Worm (Caenorhabditis elegans): ENCODE data around the gene try-9.

Gene try-9

ce11 chrII:4322871-4323270, 45.2 kb upstream of the try-9 start, which contains the start of gene H20J04.6:
Gene H20J04.6 (plus strand): TSS chrII:4323256.
- no peak for TF ChIP-seq aptf-2 (GFP tag; conservative IDR thresholded peaks at IDR 0.05)
- TF ChIP-seq F22D6.2 (tag; optimal IDR thresholded peaks at IDR 0.05), result no peak
- TF ChIP-seq hlh-26 (GFP tag; conservative IDR thresholded peaks at IDR 0.05), result no peak
- no peak for TF ChIP-seq nhr-80 (tag; optimal IDR thresholded peaks at IDR 0.05)
- TF ChIP-seq snpc-1.3 (tag; optimal IDR thresholded peaks at IDR 0.05; ENCODE audit: insufficient read depth), result peak; percentile 10
- no peak for TF ChIP-seq nfya-1 (tag; optimal IDR thresholded peaks at IDR 0.05; ENCODE audit: borderline replicate concordance, insufficient read depth)
- TF ChIP-seq Y95B8A.8 (GFP tag; IDR thresholded peaks at IDR 0.05), result no peak
- peak; percentile 13 for TF ChIP-seq lin-54 (GFP tag; optimal IDR thresholded peaks at IDR 0.05)
- peak; percentile 19 for TF ChIP-seq lsl-1 (GFP tag; optimal IDR thresholded peaks at IDR 0.05)
- TF ChIP-seq efl-1 (GFP tag; optimal IDR thresholded peaks at IDR 0.05), result no peak
- TF ChIP-seq F52B5.7 (tag; optimal IDR thresholded peaks at IDR 0.05), result no peak
- no peak for TF ChIP-seq F57C9.4 (tag; optimal IDR thresholded peaks at IDR 0.05)
- TF ChIP-seq nhr-90 (tag; optimal IDR thresholded peaks at IDR 0.05), result no peak
- TF ChIP-seq madf-6 (GFP tag; IDR thresholded peaks at IDR 0.05), result peak; percentile 27; the same call in 1 of the 2 replicates
- TF ChIP-seq ztf-6 (GFP tag; IDR thresholded peaks at IDR 0.05), result no peak
- no peak for TF ChIP-seq somi-1 (GFP tag; optimal IDR thresholded peaks at IDR 0.05)
- no peak for TF ChIP-seq F37B4.10 (GFP tag; IDR thresholded peaks at IDR 0.05)
- TF ChIP-seq nfya-2 (GFP tag; IDR thresholded peaks at IDR 0.05), result no peak
- TF ChIP-seq sdz-38 (tag; optimal IDR thresholded peaks at IDR 0.05), result no peak
- no peak for TF ChIP-seq attf-6 (GFP tag; IDR thresholded peaks at IDR 0.05)
- TF ChIP-seq C17E4.6 (GFP tag; IDR thresholded peaks at IDR 0.05), result no peak
- no peak for TF ChIP-seq ekl-4 (GFP tag; IDR thresholded peaks at IDR 0.05)
- TF ChIP-seq K12H6.12 (tag; optimal IDR thresholded peaks at IDR 0.05), result no peak
- no peak for TF ChIP-seq lir-1 (GFP tag; conservative IDR thresholded peaks at IDR 0.05)
- no peak for TF ChIP-seq T26A5.8 (tag; optimal IDR thresholded peaks at IDR 0.05)
- no peak for TF ChIP-seq pbrm-1 (GFP tag; IDR thresholded peaks at IDR 0.05)
- no peak for TF ChIP-seq ceh-79 (tag; optimal IDR thresholded peaks at IDR 0.05)
- TF ChIP-seq ceh-100 (GFP tag; IDR thresholded peaks at IDR 0.05), result no peak
- no peak for TF ChIP-seq ztf-18 (tag; optimal IDR thresholded peaks at IDR 0.05)
- TF ChIP-seq ccch-3 (GFP tag; optimal IDR thresholded peaks at IDR 0.05), result no peak
- TF ChIP-seq snpc-3.4 (tag; optimal IDR thresholded peaks at IDR 0.05), result no peak

DNA sequence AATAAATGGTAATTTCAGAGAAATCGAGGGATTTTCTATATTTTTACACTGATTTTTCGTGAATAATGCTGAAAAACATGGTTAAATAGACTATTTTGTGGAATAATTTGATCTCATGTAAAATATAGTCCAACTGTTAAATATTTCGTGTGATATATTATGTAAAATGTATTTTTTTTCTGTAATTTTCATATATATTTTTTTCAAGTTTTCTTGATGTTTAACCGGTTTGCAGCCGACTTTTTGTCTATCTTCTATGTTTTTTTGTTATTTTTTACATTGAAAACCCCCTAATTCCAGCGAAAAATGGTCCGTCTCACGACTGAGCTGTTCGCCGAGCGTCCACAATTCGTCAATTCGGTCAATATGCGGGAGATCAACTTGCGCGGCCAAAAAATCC, 44.0 kb upstream of the try-9 start, which contains the start of gene mog-2:
TSS of gene mog-2 (plus strand) at position 301 of the 400 bp plus-strand sequence.
- no peak for TF ChIP-seq rec-8 (tag; optimal IDR thresholded peaks at IDR 0.05)
- TF ChIP-seq C17E4.6 (GFP tag; IDR thresholded peaks at IDR 0.05), result no peak
- TF ChIP-seq ceh-40 (GFP tag; IDR thresholded peaks at IDR 0.05), result no peak
- no peak for TF ChIP-seq him-1 (tag; optimal IDR thresholded peaks at IDR 0.05)
- TF ChIP-seq sptf-2 (GFP tag; optimal IDR thresholded peaks at IDR 0.05), result no peak
- TF ChIP-seq tlf-1 (GFP tag; optimal IDR thresholded peaks at IDR 0.05), result no peak
- no peak for TF ChIP-seq B0019.2 (GFP tag; conservative IDR thresholded peaks at IDR 0.05)
- no peak for TF ChIP-seq hlh-12 (tag; optimal IDR thresholded peaks at IDR 0.05)
- no peak for TF ChIP-seq unc-130 (GFP tag; optimal IDR thresholded peaks at IDR 0.05)
- TF ChIP-seq Y79H2A.3 (GFP tag; conservative IDR thresholded peaks at IDR 0.05), result no peak
- no peak for TF ChIP-seq ccch-3 (GFP tag; optimal IDR thresholded peaks at IDR 0.05)
- no peak for TF ChIP-seq let-607 (tag; optimal IDR thresholded peaks at IDR 0.05)
- TF ChIP-seq egrh-3 (GFP tag; IDR thresholded peaks at IDR 0.05), result no peak
- TF ChIP-seq lir-1 (GFP tag; conservative IDR thresholded peaks at IDR 0.05), result no peak
- TF ChIP-seq nhr-120 (GFP tag; IDR thresholded peaks at IDR 0.05), result no peak

Data from whole organism, young adult.